Fruit fly (Drosophila melanogaster): Measurements from ENCODE around the gene p-cup.

- TF ChIP-seq Myc (optimal IDR thresholded peaks at IDR 0.05) (no peak), Dfd (GFP tag; optimal IDR thresholded peaks at IDR 0.05) (no peak), tai (GFP tag; optimal IDR thresholded peaks at IDR 0.05) (peak; percentile 76)
These were observed 41.3 kb upstream of the p-cup start for dm6 chrX:17489853-17490252.
